Worm (Caenorhabditis elegans): Measurements from ENCODE around the gene dsl-6.

Gene dsl-6

DNA sequence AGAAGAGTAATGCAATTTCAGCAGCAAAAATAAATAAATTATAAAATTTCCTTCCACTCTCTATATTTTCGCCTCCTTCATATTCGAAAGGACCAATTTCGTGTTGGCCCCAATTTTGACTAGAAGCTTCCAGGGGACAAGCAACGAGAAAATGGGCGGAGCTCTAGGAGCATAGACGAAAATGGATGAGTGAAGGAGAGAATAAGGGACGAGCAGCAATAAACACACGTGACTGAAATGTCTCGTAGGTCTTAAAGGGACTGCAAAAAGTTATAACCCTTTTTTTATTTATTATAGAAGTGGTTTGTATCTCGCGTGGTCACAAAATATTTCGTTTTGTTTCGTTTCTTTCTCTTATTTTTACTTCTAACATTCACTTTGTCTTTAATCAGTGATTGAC, 48.4 kb downstream of the dsl-6 start:
- no peak for TF ChIP-seq klf-2 (GFP tag; conservative IDR thresholded peaks at IDR 0.05)
- TF ChIP-seq T22C8.4 (GFP tag; IDR thresholded peaks at IDR 0.05), result no peak
- no peak for TF ChIP-seq flt-1 (GFP tag; IDR thresholded peaks at IDR 0.05)
- no peak for TF ChIP-seq ztf-29 (GFP tag; IDR thresholded peaks at IDR 0.05)
- TF ChIP-seq med-1 (GFP tag; optimal IDR thresholded peaks at IDR 0.05; ENCODE audit: insufficient read depth), result no peak
- TF ChIP-seq ref-1 (GFP tag; conservative IDR thresholded peaks at IDR 0.05), result no peak
- TF ChIP-seq ztf-23 (GFP tag; IDR thresholded peaks at IDR 0.05), result no peak
- TF ChIP-seq tab-1 (GFP tag; IDR thresholded peaks at IDR 0.05), result no peak
- no peak for TF ChIP-seq cog-1 (tag; optimal IDR thresholded peaks at IDR 0.05)

ce11 chrIV:11348822-11349221, 49.3 kb downstream of the dsl-6 start:
- no peak for TF ChIP-seq ztf-23 (GFP tag; IDR thresholded peaks at IDR 0.05)
- TF ChIP-seq ref-1 (GFP tag; conservative IDR thresholded peaks at IDR 0.05), result no peak
- TF ChIP-seq cog-1 (tag; optimal IDR thresholded peaks at IDR 0.05), result no peak
- no peak for TF ChIP-seq T22C8.4 (GFP tag; IDR thresholded peaks at IDR 0.05)

- TF ChIP-seq med-1 (GFP tag; optimal IDR thresholded peaks at IDR 0.05; ENCODE audit: insufficient read depth) (no peak), flt-1 (GFP tag; IDR thresholded peaks at IDR 0.05) (no peak), ztf-23 (GFP tag; IDR thresholded peaks at IDR 0.05) (no peak), ref-1 (GFP tag; conservative IDR thresholded peaks at IDR 0.05) (no peak), klf-2 (GFP tag; conservative IDR thresholded peaks at IDR 0.05) (no peak), T22C8.4 (GFP tag; IDR thresholded peaks at IDR 0.05) (no peak), tab-1 (GFP tag; IDR thresholded peaks at IDR 0.05) (no peak), ztf-29 (GFP tag; IDR thresholded peaks at IDR 0.05) (no peak), cog-1 (tag; optimal IDR thresholded peaks at IDR 0.05) (no peak)
Measured at ce11 chrIV:11347275-11347674, 50.8 kb downstream of the dsl-6 start.

Data from whole organism, midembryonic.